Fruit fly (Drosophila melanogaster): Measurements from ENCODE around the gene pip.
A peak's percentile ranks its signal among the peaks of the same experiment; 100 is the strongest.

pip gene

dm6 chr3L:19294235-19294612, 43.2 kb downstream of the pip start, which contains the start of gene fal (continued):
- TF ChIP-seq CG11560 (tag; IDR thresholded peaks at IDR 0.05) = peak; percentile 95
- no peak for TF ChIP-seq ab (GFP tag; optimal IDR thresholded peaks at IDR 0.05)
- TF ChIP-seq Usf (GFP tag; optimal IDR thresholded peaks at IDR 0.05) = no peak
- TF ChIP-seq CG43689 (GFP tag; IDR thresholded peaks at IDR 0.05) = no peak
- TF ChIP-seq Nf-YA (GFP tag; IDR thresholded peaks at IDR 0.05) = no peak
- TF ChIP-seq CG15601 (tag; optimal IDR thresholded peaks at IDR 0.05) = no peak
- TF ChIP-seq caup (GFP tag; optimal IDR thresholded peaks at IDR 0.05; ENCODE audit: severe bottlenecking) = no peak
- no peak for TF ChIP-seq pb (GFP tag; optimal IDR thresholded peaks at IDR 0.05)
- no peak for TF ChIP-seq B-H2 (GFP tag; optimal IDR thresholded peaks at IDR 0.05)
- TF ChIP-seq CG31224 (GFP tag; IDR thresholded peaks at IDR 0.05) = no peak
- 0 out of 3 replicates have a peak, but pooled peaks have one; percentile 26 for TF ChIP-seq Mrtf (GFP tag; IDR thresholded peaks at IDR 0.05)
- TF ChIP-seq CG17186 (GFP tag; optimal IDR thresholded peaks at IDR 0.05) = no peak
- TF ChIP-seq NFAT (GFP tag; IDR thresholded peaks at IDR 0.05) = 0 out of 2 replicates have a peak, but pooled peaks have one; percentile 7
- TF ChIP-seq Elba2 (GFP tag; optimal IDR thresholded peaks at IDR 0.05) = peak; percentile 8
- no peak for TF ChIP-seq CG14860 (GFP tag; IDR thresholded peaks at IDR 0.05; ENCODE audit: partially characterized antibody)
- TF ChIP-seq ash1 (GFP tag; optimal IDR thresholded peaks at IDR 0.05) = no peak
- no peak for TF ChIP-seq CG8089 (GFP tag; optimal IDR thresholded peaks at IDR 0.05)
- TF ChIP-seq mam (GFP tag; optimal IDR thresholded peaks at IDR 0.05) = peak; percentile 7
- TF ChIP-seq schlank (tag; optimal IDR thresholded peaks at IDR 0.05) = no peak
- TF ChIP-seq lbe (GFP tag; optimal IDR thresholded peaks at IDR 0.05) = no peak
- 0 out of 3 replicates have a peak, but pooled peaks have one; percentile 29 for TF ChIP-seq dysf (GFP tag; IDR thresholded peaks at IDR 0.05)
- no peak for TF ChIP-seq NfI (GFP tag; optimal IDR thresholded peaks at IDR 0.05)
- no peak for TF ChIP-seq Oli (tag; optimal IDR thresholded peaks at IDR 0.05)
- TF ChIP-seq BtbVII (GFP tag; optimal IDR thresholded peaks at IDR 0.05) = no peak
- TF ChIP-seq D (optimal IDR thresholded peaks at IDR 0.05) = no peak
- no peak for TF ChIP-seq D (GFP tag; optimal IDR thresholded peaks at IDR 0.05)
- no peak for TF ChIP-seq CG11696 (GFP tag; IDR thresholded peaks at IDR 0.05)
- no peak for TF ChIP-seq sqz (GFP tag; optimal IDR thresholded peaks at IDR 0.05)
- no peak for TF ChIP-seq dan (GFP tag; IDR thresholded peaks at IDR 0.05)
- TF ChIP-seq Sin3A (optimal IDR thresholded peaks at IDR 0.05) = no peak
- TF ChIP-seq CG14441 (GFP tag; IDR thresholded peaks at IDR 0.05) = no peak
- no peak for TF ChIP-seq CG18764 (GFP tag; optimal IDR thresholded peaks at IDR 0.05)
- TF ChIP-seq CG8359 (GFP tag; optimal IDR thresholded peaks at IDR 0.05; ENCODE audit: borderline replicate concordance) = no peak
- peak; percentile 48 for TF ChIP-seq gfzf (GFP tag; optimal IDR thresholded peaks at IDR 0.05)
- no peak for TF ChIP-seq CG15269 (tag; optimal IDR thresholded peaks at IDR 0.05)
- TF ChIP-seq CG10209 (GFP tag; optimal IDR thresholded peaks at IDR 0.05) = no peak
- no peak for TF ChIP-seq shn (GFP tag; optimal IDR thresholded peaks at IDR 0.05)
- TF ChIP-seq NC2α (GFP tag; optimal IDR thresholded peaks at IDR 0.05) = no peak
- TF ChIP-seq CG13894 (tag; optimal IDR thresholded peaks at IDR 0.05) = peak; percentile 80
- no peak; the same call in 2 of the 3 replicates for TF ChIP-seq row (GFP tag; IDR thresholded peaks at IDR 0.05)
- TF ChIP-seq Hey (tag; optimal IDR thresholded peaks at IDR 0.05) = no peak
- TF ChIP-seq ci (GFP tag; IDR thresholded peaks at IDR 0.05) = no peak
- no peak for TF ChIP-seq gcm (GFP tag; optimal IDR thresholded peaks at IDR 0.05)
- no peak for TF ChIP-seq CG13775 (GFP tag; optimal IDR thresholded peaks at IDR 0.05)
- TF ChIP-seq cad (GFP tag; optimal IDR thresholded peaks at IDR 0.05) = no peak
- no peak for TF ChIP-seq sens (GFP tag)
- peak; percentile 87 for TF ChIP-seq Ets65A (GFP tag)
- TF ChIP-seq CG13287 (GFP tag; IDR thresholded peaks at IDR 0.05; ENCODE audit: partially characterized antibody) = peak; percentile 67
- TF ChIP-seq inv (GFP tag; IDR thresholded peaks at IDR 0.05; ENCODE audit: partially characterized antibody) = peak; percentile 23; the same call in 1 of the 2 replicates
- no peak for TF ChIP-seq C15 (GFP tag; IDR thresholded peaks at IDR 0.05)
- peak; percentile 70 for TF ChIP-seq BEAF-32 (GFP tag; optimal IDR thresholded peaks at IDR 0.05)
- TF ChIP-seq klu (GFP tag; IDR thresholded peaks at IDR 0.05) = no peak
- no peak for TF ChIP-seq btn (GFP tag; optimal IDR thresholded peaks at IDR 0.05)
